Worm (Caenorhabditis elegans) whole organism, young adult: ENCODE results near the gene C31B8.7.
"Not testable (repeated sequence)": the region's sequence is repeated elsewhere in the genome, so short reads cannot be mapped to it uniquely, and the experiment has no call there.

Experiments used
- C06A6.2 ChIP-seq: fragments of 200-800 bp; sonication (Bioruptor generic); conservative IDR thresholded peaks from 2 replicates; pipeline ENCODE4 v1.3.6; 2022; ENCODE audit warnings: missing genetic modification characterization, missing compliant biosample characterization
- D2030.7 ChIP-seq: fragments of 200-800 bp; sonication (Bioruptor generic); IDR thresholded peaks from 2 replicates; pipeline ENCODE4 v1.3.6; 2022; ENCODE audit warnings: missing genetic modification reagents, missing genetic modification characterization, missing compliant biosample characterization
- F23B12.7 ChIP-seq: sonication (generic microtip); optimal IDR thresholded peaks from 2 replicates; lab custom pipeline; 2017; ENCODE audit warnings: missing genetic modification characterization, mild to moderate bottlenecking, missing compliant biosample characterization, antibody characterized with exemption, moderate library complexity; ENCODE audit not compliant: insufficient read depth
- F55B11.4 ChIP-seq: sonication (generic microtip); optimal IDR thresholded peaks from 2 replicates; lab custom pipeline; 2016; ENCODE audit warnings: missing compliant biosample characterization, missing genetic modification characterization, borderline replicate concordance; ENCODE audit not compliant: insufficient read depth
- K12H6.12 ChIP-seq: fragments of 200-800 bp; sonication (Bioruptor generic); optimal IDR thresholded peaks from 2 replicates; lab custom pipeline; 2018; ENCODE audit warnings: mild to moderate bottlenecking, missing genetic modification characterization, missing compliant biosample characterization
- Y53F4B.3 ChIP-seq: fragments of 200-800 bp; sonication (Bioruptor generic); IDR thresholded peaks from 2 replicates; pipeline ENCODE4 v1.3.6; 2022; ENCODE audit warnings: missing genetic modification reagents, missing genetic modification characterization, missing compliant biosample characterization
- Y53G8AR.9 ChIP-seq: fragments of 200-800 bp; sonication (Bioruptor generic); conservative IDR thresholded peaks from 2 replicates; pipeline ENCODE4 v1.3.6; 2022; ENCODE audit warnings: missing genetic modification reagents, missing genetic modification characterization, missing compliant biosample characterization
- Y56A3A.18 ChIP-seq: fragments of 200-800 bp; sonication (Bioruptor generic); IDR thresholded peaks from 2 replicates; pipeline ENCODE4 v1.3.6; 2022; ENCODE audit warnings: missing genetic modification reagents, missing genetic modification characterization, missing compliant biosample characterization
- Y79H2A.3 ChIP-seq: fragments of 200-800 bp; sonication (Bioruptor generic); conservative IDR thresholded peaks from 2 replicates; pipeline ENCODE4 v1.3.6; 2022; ENCODE audit warnings: missing genetic modification reagents, missing genetic modification characterization, missing compliant biosample characterization
- atf-7 ChIP-seq: sonication (generic microtip); optimal IDR thresholded peaks from 2 replicates; lab custom pipeline; 2017; ENCODE audit warnings: mild to moderate bottlenecking, missing genetic modification characterization, missing compliant biosample characterization
- athp-1 ChIP-seq: sonication (generic microtip); optimal IDR thresholded peaks from 2 replicates; lab custom pipeline; 2017; ENCODE audit warnings: mild to moderate bottlenecking, missing genetic modification characterization, missing compliant biosample characterization
- attf-5 ChIP-seq: fragments of 200-800 bp; sonication (Bioruptor generic); optimal IDR thresholded peaks from 2 replicates; lab custom pipeline; 2018; ENCODE audit warnings: mild to moderate bottlenecking, missing genetic modification characterization, missing compliant biosample characterization
- ceh-27 ChIP-seq: fragments of 200-800 bp; sonication (Bioruptor generic); optimal IDR thresholded peaks from 2 replicates; lab custom pipeline; 2018; ENCODE audit warnings: mild to moderate bottlenecking, missing genetic modification characterization, moderate library complexity, missing compliant biosample characterization
- ceh-58 ChIP-seq: fragments of 200-800 bp; sonication (Bioruptor generic); IDR thresholded peaks from 2 replicates; pipeline ENCODE4 v1.3.6; 2022; ENCODE audit warnings: missing genetic modification characterization, missing compliant biosample characterization
- ceh-79 ChIP-seq: sonication (generic microtip); optimal IDR thresholded peaks from 2 replicates; lab custom pipeline; 2017; ENCODE audit warnings: mild to moderate bottlenecking, missing genetic modification characterization, missing compliant biosample characterization
- die-1 ChIP-seq: sonication (generic microtip); optimal IDR thresholded peaks from 2 replicates; lab custom pipeline; 2016; ENCODE audit warnings: missing genotype, mild to moderate bottlenecking, missing genetic modification characterization, missing compliant biosample characterization
- dpff-1 ChIP-seq: sonication (generic microtip); optimal IDR thresholded peaks from 2 replicates; lab custom pipeline; 2017; ENCODE audit warnings: mild to moderate bottlenecking, missing genetic modification characterization, missing compliant biosample characterization
- egl-18 ChIP-seq: fragments of 200-800 bp; sonication (Bioruptor generic); IDR thresholded peaks from 2 replicates; pipeline ENCODE4 v1.3.6; 2022; ENCODE audit warnings: missing genetic modification reagents, missing genetic modification characterization, missing compliant biosample characterization
- egl-44 ChIP-seq: fragments of 200-800 bp; sonication (Bioruptor generic); IDR thresholded peaks from 2 replicates; pipeline ENCODE4 v1.3.6; 2022; ENCODE audit warnings: missing genetic modification reagents, missing genetic modification characterization, missing compliant biosample characterization
- him-1 ChIP-seq: sonication (generic microtip); optimal IDR thresholded peaks from 2 replicates; lab custom pipeline; 2016; ENCODE audit warnings: missing genotype, missing genetic modification reagents, missing genetic modification characterization, missing compliant biosample characterization
- hmg-20 ChIP-seq: fragments of 200-800 bp; sonication (Bioruptor generic); IDR thresholded peaks from 2 replicates; pipeline ENCODE4 v1.3.6; 2022; ENCODE audit warnings: missing genetic modification reagents, missing genetic modification characterization, missing compliant biosample characterization
- let-526 ChIP-seq: fragments of 200-800 bp; sonication (Bioruptor generic); IDR thresholded peaks from 2 replicates; pipeline ENCODE4 v1.3.6; 2022; ENCODE audit warnings: missing genetic modification reagents, missing genetic modification characterization, missing compliant biosample characterization
- lin-35 ChIP-seq, 3 experiments: fragments of 150-350 bp in 2 of 3; sonication (generic microtip) in 1 of 3; optimal IDR thresholded peaks; 2 replicates each; lab custom pipeline; 2014 to 2018; ENCODE audit warnings: missing biosample characterization in 3 of 3, missing genetic modification characterization in 3 of 3, missing genetic modification reagents in 3 of 3
- lsl-1 ChIP-seq: fragments of 200-800 bp; sonication (Bioruptor generic); optimal IDR thresholded peaks from 2 replicates; lab custom pipeline; 2018; ENCODE audit warnings: mild to moderate bottlenecking, missing genetic modification characterization, moderate library complexity, missing compliant biosample characterization
- mel-28 ChIP-seq: sonication (generic microtip); optimal IDR thresholded peaks from 2 replicates; lab custom pipeline; 2016; ENCODE audit warnings: borderline replicate concordance, mild to moderate bottlenecking, missing genetic modification characterization, missing compliant biosample characterization
- nfya-1 ChIP-seq: sonication (generic microtip); optimal IDR thresholded peaks from 2 replicates; lab custom pipeline; 2017; ENCODE audit warnings: antibody characterized with exemption, missing compliant biosample characterization, missing genetic modification characterization, borderline replicate concordance; ENCODE audit not compliant: insufficient read depth
- nfya-2 ChIP-seq: fragments of 200-800 bp; sonication (Bioruptor generic); IDR thresholded peaks from 2 replicates; pipeline ENCODE4 v1.3.6; 2022; ENCODE audit warnings: missing genetic modification reagents, missing genetic modification characterization, missing compliant biosample characterization
- nhr-120 ChIP-seq: fragments of 200-800 bp; sonication (Bioruptor generic); IDR thresholded peaks from 2 replicates; pipeline ENCODE4 v1.3.6; 2022; ENCODE audit warnings: missing genetic modification characterization, missing compliant biosample characterization
- nhr-90 ChIP-seq: sonication (generic microtip); optimal IDR thresholded peaks from 2 replicates; lab custom pipeline; 2016; ENCODE audit warnings: missing genotype, mild to moderate bottlenecking, missing genetic modification characterization, missing compliant biosample characterization
- pha-4 ChIP-seq: fragments of 150-350 bp; sonication (generic microtip); optimal IDR thresholded peaks from 2 replicates; lab custom pipeline; 2014; ENCODE audit warnings: missing biosample characterization, missing genetic modification reagents, missing genetic modification characterization
- snpc-1.1 ChIP-seq: sonication (generic microtip); optimal IDR thresholded peaks from 2 replicates; lab custom pipeline; 2017; ENCODE audit warnings: missing genetic modification characterization, mild to moderate bottlenecking, missing compliant biosample characterization, antibody characterized with exemption, moderate library complexity, missing genotype, missing genetic modification reagents; ENCODE audit not compliant: insufficient read depth
- snpc-3.4 ChIP-seq: sonication (generic microtip); optimal IDR thresholded peaks from 2 replicates; lab custom pipeline; 2017; ENCODE audit warnings: missing genetic modification characterization, mild to moderate bottlenecking, missing compliant biosample characterization, antibody characterized with exemption, moderate library complexity, missing genotype, missing genetic modification reagents
- somi-1 ChIP-seq: fragments of 200-800 bp; sonication (Bioruptor generic); optimal IDR thresholded peaks from 2 replicates; lab custom pipeline; 2018; ENCODE audit warnings: mild to moderate bottlenecking, missing genetic modification characterization, missing compliant biosample characterization
- unc-130 ChIP-seq: sonication (generic microtip); optimal IDR thresholded peaks from 2 replicates; lab custom pipeline; 2016; ENCODE audit warnings: missing genetic modification reagents, missing genetic modification characterization, missing compliant biosample characterization
- zfh-2 ChIP-seq: fragments of 200-800 bp; sonication (Bioruptor generic); conservative IDR thresholded peaks from 2 replicates; pipeline ENCODE4 v1.3.6; 2022; ENCODE audit warnings: missing genetic modification reagents, missing genetic modification characterization, missing compliant biosample characterization
- ztf-18 ChIP-seq: sonication (generic microtip); optimal IDR thresholded peaks from 2 replicates; lab custom pipeline; 2016; ENCODE audit warnings: missing genotype, mild to moderate bottlenecking, missing genetic modification characterization, missing compliant biosample characterization
- ztf-26 ChIP-seq: sonication (generic microtip); optimal IDR thresholded peaks from 2 replicates; lab custom pipeline; 2017; ENCODE audit warnings: missing genetic modification characterization, missing compliant biosample characterization
- ztf-6 ChIP-seq: fragments of 200-800 bp; sonication (Bioruptor generic); IDR thresholded peaks from 2 replicates; pipeline ENCODE4 v1.3.6; 2022; ENCODE audit warnings: missing genetic modification reagents, missing genetic modification characterization, missing compliant biosample characterization

Gene C31B8.7

DNA sequence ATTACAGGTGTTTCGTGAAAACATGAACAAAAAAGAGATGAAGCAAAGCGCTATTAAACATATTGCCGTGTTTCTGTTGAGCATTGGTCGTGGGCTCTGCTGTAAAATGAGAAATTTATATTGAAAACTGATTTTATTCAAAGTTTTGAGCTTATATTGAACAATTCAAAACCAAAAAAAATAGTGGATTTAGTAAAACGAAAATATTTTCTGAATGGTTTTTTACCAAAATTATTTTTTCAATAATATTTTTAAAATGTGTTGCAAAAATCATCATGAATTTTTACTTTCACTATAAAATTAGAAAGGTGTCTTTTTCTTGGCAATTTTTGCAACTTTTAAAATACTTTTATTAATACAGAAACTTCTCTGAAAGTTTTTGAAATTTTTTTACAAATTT, at the start of gene C31B8.7:
Gene C31B8.7, minus strand, starts transcription at position 101 of the 400 bp plus-strand sequence.
- no peak for TF ChIP-seq him-1
- TF ChIP-seq let-526 (GFP tag; lab: Robert Waterston, UW): no peak
- no peak for TF ChIP-seq zfh-2 (GFP tag; lab: Robert Waterston, UW)
- TF ChIP-seq dpff-1: no peak
- no peak for TF ChIP-seq C06A6.2
- TF ChIP-seq attf-5: no peak
- no peak for TF ChIP-seq egl-18
- no peak for TF ChIP-seq unc-130 (GFP tag; lab: Kevin White, UChicago)
- no peak for TF ChIP-seq ztf-26 (tag; lab: Kevin White, UChicago)
- no peak for TF ChIP-seq Y56A3A.18

DNA sequence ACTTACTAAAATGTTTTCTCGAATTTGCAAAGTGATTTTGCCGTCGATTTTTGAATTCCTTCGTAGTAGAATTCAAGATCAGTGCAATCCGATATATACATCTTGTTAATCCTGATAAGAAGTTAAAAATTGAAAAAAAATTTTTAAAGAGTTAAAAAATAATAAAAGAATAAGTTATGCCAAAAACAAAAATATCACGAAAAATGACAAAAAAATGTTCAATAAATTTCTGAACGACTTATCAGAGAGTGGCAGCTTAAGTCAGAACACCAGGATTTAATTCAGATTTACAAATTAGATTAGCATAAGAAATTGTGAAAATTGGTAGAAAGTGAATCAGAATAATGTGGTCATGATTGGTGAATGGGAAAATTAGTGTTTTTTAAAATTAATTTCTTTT, 49.0 kb upstream of the C31B8.7 start, which contains the start of gene srw-122:
Gene srw-122, minus strand, starts transcription at position 101 of the 400 bp plus-strand sequence.
- TF ChIP-seq snpc-1.1; ceh-58 (GFP tag; lab: Robert Waterston, UW); lsl-1: not testable (repeated sequence)
- TF ChIP-seq, all 124 proteins: peak for 0; not testable (repeated sequence) for 124

DNA sequence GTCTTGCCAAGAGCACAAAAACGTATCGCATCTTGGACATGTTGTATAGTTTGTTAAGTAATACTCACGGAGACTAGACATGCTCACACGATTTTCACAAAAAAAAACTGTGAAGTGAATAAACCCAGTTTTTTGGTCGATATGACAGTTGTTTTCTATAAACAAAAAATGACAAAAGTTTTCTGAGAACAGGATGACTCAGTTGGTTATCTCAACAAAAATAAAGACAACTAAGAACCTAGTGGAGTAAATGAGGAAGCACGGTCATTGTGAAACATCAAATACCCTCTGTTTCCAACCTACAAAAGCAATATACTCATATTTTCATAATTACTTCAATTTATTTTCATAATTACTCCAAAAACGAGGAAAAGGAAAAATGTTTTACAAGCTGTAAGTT, 42.5 kb upstream of the C31B8.7 start, which contains the start of gene srh-87:
Gene srh-87, minus strand, starts transcription at position 101 of the 400 bp plus-strand sequence.
- TF ChIP-seq mel-28 (no peak), hmg-20 (GFP tag; lab: Robert Waterston, UW) (no peak), lin-35 (GFP tag; optimal IDR thresholded peaks at IDR 0.05; lab: Kevin White, UChicago) (no peak), atf-7 (no peak), nhr-90 (no peak), him-1 (no peak), let-526 (GFP tag; lab: Robert Waterston, UW) (no peak)

DNA sequence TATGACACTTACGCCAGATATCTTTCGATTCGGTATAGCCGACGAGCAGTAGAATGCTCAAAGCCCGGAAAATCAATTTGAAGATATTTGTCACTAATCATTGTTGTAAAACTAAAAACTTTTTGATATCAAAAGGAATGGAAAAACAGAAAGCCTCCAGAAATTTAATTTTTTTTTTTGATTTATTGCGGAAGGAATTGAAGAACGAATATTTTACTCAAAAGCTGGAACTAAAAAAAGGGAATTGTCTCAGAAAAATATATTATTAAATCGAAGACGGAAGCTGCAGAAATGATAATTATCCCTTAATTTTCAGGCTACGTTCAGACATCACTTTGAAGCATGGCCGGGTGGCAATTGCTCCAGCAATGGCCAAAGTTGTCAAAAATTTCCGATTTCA, 40.7 kb upstream of the C31B8.7 start, which contains the start of gene srw-137:
Gene srw-137, minus strand, starts transcription at position 101 of the 400 bp plus-strand sequence.
- no peak for TF ChIP-seq D2030.7 (GFP tag; lab: Robert Waterston, UW)
- no peak for TF ChIP-seq F23B12.7 (tag; lab: Kevin White, UChicago)
- TF ChIP-seq ztf-18 (tag; lab: Kevin White, UChicago): no peak
- TF ChIP-seq K12H6.12 (tag; lab: Kevin White, UChicago): no peak
- TF ChIP-seq Y53F4B.3 (GFP tag; lab: Robert Waterston, UW): no peak
- TF ChIP-seq Y79H2A.3 (GFP tag; lab: Robert Waterston, UW): no peak
- no peak for TF ChIP-seq nhr-120 (GFP tag; lab: Robert Waterston, UW)

DNA sequence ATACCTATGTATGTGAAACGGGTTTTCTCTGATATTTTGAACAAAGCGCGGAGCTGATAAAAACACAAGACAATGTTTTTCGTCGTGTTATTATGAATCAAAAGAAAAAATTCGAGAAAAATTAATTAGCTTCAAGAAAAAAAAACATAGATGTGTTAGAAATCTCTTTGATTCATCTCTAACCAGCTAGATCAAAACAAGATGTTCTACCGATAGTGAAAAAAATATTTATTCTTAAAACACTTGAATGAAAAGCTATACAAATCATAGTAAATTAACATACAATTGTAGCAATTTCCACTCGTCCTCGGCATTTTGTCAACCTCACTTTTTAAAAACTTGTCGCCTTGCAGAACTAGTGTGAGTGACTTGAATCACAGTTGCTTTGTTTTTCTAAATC, 39.1 kb upstream of the C31B8.7 start:
- TF ChIP-seq snpc-3.4 (tag; lab: Kevin White, UChicago) (no peak), nhr-120 (GFP tag; lab: Robert Waterston, UW) (no peak), nfya-2 (no peak), unc-130 (GFP tag; lab: Kevin White, UChicago) (no peak), die-1 (no peak), F55B11.4 (tag; lab: Kevin White, UChicago) (no peak), C06A6.2 (no peak), egl-44 (no peak), ceh-79 (no peak), ceh-27 (GFP tag; lab: Kevin White, UChicago) (no peak), somi-1 (GFP tag; lab: Kevin White, UChicago) (no peak), pha-4 (tag; lab: Kevin White, UChicago) (no peak), athp-1 (tag; lab: Kevin White, UChicago) (no peak), F23B12.7 (tag; lab: Kevin White, UChicago) (no peak), lsl-1 (no peak), nfya-1 (tag; lab: Kevin White, UChicago) (no peak), ztf-6 (GFP tag; lab: Robert Waterston, UW) (no peak), Y53G8AR.9 (GFP tag; lab: Robert Waterston, UW) (no peak)
